Fruit fly (Drosophila melanogaster): Measurements from ENCODE around the gene CG3402.

The CG3402 gene

dm6 chr3L:627819-628601, 24.7 kb downstream of the CG3402 start (continued):
- TF ChIP-seq CG4707 (GFP tag; optimal IDR thresholded peaks at IDR 0.05) (no peak), Six4 (GFP tag; optimal IDR thresholded peaks at IDR 0.05) (no peak), Bgb (GFP tag; IDR thresholded peaks at IDR 0.05; ENCODE audit: partially characterized antibody) (peak; percentile 66; the same call in 1 of the 2 replicates), run (tag; optimal IDR thresholded peaks at IDR 0.05) (peak; percentile 36), inv (GFP tag; IDR thresholded peaks at IDR 0.05; ENCODE audit: partially characterized antibody) (peak; percentile 38; the same call in 1 of the 2 replicates), ftz-f1 (GFP tag; optimal IDR thresholded peaks at IDR 0.05) (peak; percentile 89), CG9817 (tag; optimal IDR thresholded peaks at IDR 0.05) (peak; percentile 51), Hmr (GFP tag; optimal IDR thresholded peaks at IDR 0.05) (peak; percentile 67), p53 (GFP tag; optimal IDR thresholded peaks at IDR 0.05) (no peak), zf30C (GFP tag; optimal IDR thresholded peaks at IDR 0.05) (peak; percentile 83), CG1792 (GFP tag; optimal IDR thresholded peaks at IDR 0.05) (peak; percentile 52), CG7357 (GFP tag; IDR thresholded peaks at IDR 0.05) (peak; percentile 61; the same call in 2 of the 3 replicates), MTF-1 (GFP tag; optimal IDR thresholded peaks at IDR 0.05; ENCODE audit: borderline replicate concordance) (no peak), CG17802 (tag; optimal IDR thresholded peaks at IDR 0.05) (no peak), Aef1 (GFP tag; IDR thresholded peaks at IDR 0.05) (peak; percentile 86), fd3F (GFP tag; optimal IDR thresholded peaks at IDR 0.05) (no peak), CG17361 (GFP tag; IDR thresholded peaks at IDR 0.05) (no peak; the same call in 2 of the 3 replicates), crp (GFP tag; optimal IDR thresholded peaks at IDR 0.05) (no peak), B-H2 (GFP tag; optimal IDR thresholded peaks at IDR 0.05) (peak; percentile 76), Bteb2 (GFP tag; optimal IDR thresholded peaks at IDR 0.05) (no peak), CG8359 (GFP tag; optimal IDR thresholded peaks at IDR 0.05; ENCODE audit: borderline replicate concordance) (no peak), pho (GFP tag; optimal IDR thresholded peaks at IDR 0.05) (peak; percentile 39), CG2199 (GFP tag; IDR thresholded peaks at IDR 0.05) (peak; percentile 79; the same call in 2 of the 3 replicates), Taf1 (GFP tag; IDR thresholded peaks at IDR 0.05) (no peak), Sry-β (GFP tag; optimal IDR thresholded peaks at IDR 0.05) (no peak), prd (optimal IDR thresholded peaks at IDR 0.05) (no peak), prd (GFP tag; IDR thresholded peaks at IDR 0.05) (peak; percentile 75), CG2202 (tag; optimal IDR thresholded peaks at IDR 0.05) (peak; percentile 12), CG8290 (GFP tag; optimal IDR thresholded peaks at IDR 0.05) (peak; percentile 50), CG8290 (tag; optimal IDR thresholded peaks at IDR 0.05) (peak; percentile 12 to 71), Ets65A (GFP tag) (peak; percentile 81), emc (GFP tag; optimal IDR thresholded peaks at IDR 0.05) (no peak), CG4282 (GFP tag; optimal IDR thresholded peaks at IDR 0.05) (no peak), fd64A (GFP tag; optimal IDR thresholded peaks at IDR 0.05) (peak; percentile 51), yki (optimal IDR thresholded peaks at IDR 0.05) (no peak), CG6813 (GFP tag; optimal IDR thresholded peaks at IDR 0.05) (peak; percentile 18), vfl (GFP tag; optimal IDR thresholded peaks at IDR 0.05) (no peak), CG13287 (GFP tag; IDR thresholded peaks at IDR 0.05; ENCODE audit: partially characterized antibody) (peak; percentile 58; the same call in 1 of the 2 replicates), CG2712 (tag; optimal IDR thresholded peaks at IDR 0.05) (peak; percentile 46), CG10366 (GFP tag; IDR thresholded peaks at IDR 0.05) (peak; percentile 76), CG17186 (GFP tag; optimal IDR thresholded peaks at IDR 0.05) (no peak), Ssrp (tag; optimal IDR thresholded peaks at IDR 0.05) (peak; percentile 17), CG16813 (GFP tag; IDR thresholded peaks at IDR 0.05; ENCODE audit: partially characterized antibody) (no peak), Opbp (GFP tag; IDR thresholded peaks at IDR 0.05; ENCODE audit: partially characterized antibody) (peak; percentile 14; the same call in 1 of the 3 replicates), CG10979 (tag; optimal IDR thresholded peaks at IDR 0.05) (no peak), kay (GFP tag; optimal IDR thresholded peaks at IDR 0.05) (peak; percentile 58), scrt (GFP tag; optimal IDR thresholded peaks at IDR 0.05) (peak; percentile 99), onecut (GFP tag; IDR thresholded peaks at IDR 0.05) (no peak), Xbp1 (GFP tag; optimal IDR thresholded peaks at IDR 0.05) (no peak)

All from whole organism, embryonic.